Worm (Caenorhabditis elegans): ENCODE data around the gene ndx-3.

DNA sequence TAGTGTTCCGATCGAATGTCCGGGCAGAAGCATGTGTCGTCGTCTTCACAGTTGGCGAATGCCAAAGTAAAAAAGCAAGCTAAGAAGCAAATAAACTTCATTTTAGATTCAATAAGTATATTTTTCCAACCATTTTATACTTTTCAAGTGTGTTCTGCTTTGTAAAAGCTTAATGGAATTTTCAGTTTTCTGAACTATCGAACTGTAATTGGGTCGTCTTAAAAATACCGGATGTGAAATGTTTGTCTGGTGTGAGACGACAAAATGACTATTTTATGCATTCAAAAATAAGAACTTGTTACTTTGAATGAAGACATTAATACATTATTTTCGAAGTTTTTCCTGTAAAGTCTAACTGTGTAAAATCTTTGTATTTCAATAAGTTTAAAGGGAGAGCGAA is 45.3 kb downstream of the ndx-3 start, which contains the start of gene F59A6.11:
- TF ChIP-seq ama-1 (optimal IDR thresholded peaks at IDR 0.05) (no peak), sea-1 (GFP tag; conservative IDR thresholded peaks at IDR 0.05) (no peak), scrt-1 (GFP tag; IDR thresholded peaks at IDR 0.05) (no peak), tbx-11 (GFP tag; IDR thresholded peaks at IDR 0.05) (no peak), flt-1 (GFP tag; IDR thresholded peaks at IDR 0.05) (no peak), hmg-4 (GFP tag; optimal IDR thresholded peaks at IDR 0.05) (no peak), pes-1 (GFP tag; IDR thresholded peaks at IDR 0.05) (no peak), B0310.2 (tag; optimal IDR thresholded peaks at IDR 0.05) (no peak), F13C5.2 (tag; optimal IDR thresholded peaks at IDR 0.05) (no peak), tbx-37 (GFP tag; conservative IDR thresholded peaks at IDR 0.05) (no peak), hnd-1 (tag; optimal IDR thresholded peaks at IDR 0.05) (no peak), aly-1 (tag; optimal IDR thresholded peaks at IDR 0.05) (no peak), ets-7 (tag; optimal IDR thresholded peaks at IDR 0.05) (no peak)
